Worm (Caenorhabditis elegans) whole organism, early embryonic: ENCODE data around the gene ZK550.6.
A peak's percentile ranks its signal among the peaks of the same experiment; 100 is the strongest.

Experiments
- B0310.2 ChIP-seq: sonication (generic microtip); optimal IDR thresholded peaks from 2 replicates; lab custom pipeline; 2016; ENCODE audit warnings: mild to moderate bottlenecking, missing genetic modification characterization, missing compliant biosample characterization
- F13C5.2 ChIP-seq: sonication (generic microtip); optimal IDR thresholded peaks from 2 replicates; lab custom pipeline; 2017; ENCODE audit warnings: mild to moderate bottlenecking, missing genetic modification characterization, inconsistent platforms, missing compliant biosample characterization
- aly-1 ChIP-seq: sonication (generic microtip); optimal IDR thresholded peaks from 2 replicates; lab custom pipeline; 2016; ENCODE audit warnings: missing genetic modification characterization, missing compliant biosample characterization
- ama-1 ChIP-seq: fragments of 150-350 bp; optimal IDR thresholded peaks from 2 replicates; lab custom pipeline; 2014
- ceh-13 ChIP-seq: fragments of 200-800 bp; sonication (Bioruptor generic); optimal IDR thresholded peaks from 2 replicates; lab custom pipeline; 2018; ENCODE audit warnings: mild to moderate bottlenecking, missing genetic modification characterization, missing compliant biosample characterization
- ceh-36 ChIP-seq: sonication (generic microtip); optimal IDR thresholded peaks from 2 replicates; lab custom pipeline; 2016; ENCODE audit warnings: missing genetic modification characterization, inconsistent platforms, missing compliant biosample characterization
- ets-7 ChIP-seq: sonication (generic microtip); optimal IDR thresholded peaks from 2 replicates; lab custom pipeline; 2016; ENCODE audit warnings: missing genotype, missing genetic modification characterization, missing compliant biosample characterization
- flt-1 ChIP-seq: fragments of 200-800 bp; sonication (Bioruptor generic); IDR thresholded peaks from 2 replicates; pipeline ENCODE4 v1.3.6; 2022; ENCODE audit warnings: missing genetic modification characterization, missing compliant biosample characterization
- hmbx-1 ChIP-seq: sonication (generic microtip); optimal IDR thresholded peaks from 2 replicates; lab custom pipeline; 2016; ENCODE audit warnings: mild to moderate bottlenecking, missing genetic modification characterization, missing compliant biosample characterization
- hmg-4 ChIP-seq: fragments of 200-800 bp; sonication (Bioruptor generic); optimal IDR thresholded peaks from 2 replicates; lab custom pipeline; 2018; ENCODE audit warnings: mild to moderate bottlenecking, missing genetic modification characterization, missing compliant biosample characterization
- hnd-1 ChIP-seq: sonication (generic microtip); optimal IDR thresholded peaks from 2 replicates; lab custom pipeline; 2016; ENCODE audit warnings: missing genetic modification characterization, missing compliant biosample characterization
- pes-1 ChIP-seq: fragments of 200-800 bp; sonication (Bioruptor generic); IDR thresholded peaks from 2 replicates; pipeline ENCODE4 v1.3.6; 2022; ENCODE audit warnings: missing genetic modification reagents, missing genetic modification characterization, missing compliant biosample characterization
- scrt-1 ChIP-seq: fragments of 200-800 bp; sonication (Bioruptor generic); IDR thresholded peaks from 2 replicates; pipeline ENCODE4 v1.3.6; 2022; ENCODE audit warnings: missing genetic modification characterization, missing compliant biosample characterization
- sea-1 ChIP-seq: fragments of 200-800 bp; sonication (Bioruptor generic); conservative IDR thresholded peaks from 2 replicates; pipeline ENCODE4 v1.3.6; 2022; ENCODE audit warnings: missing genetic modification characterization, missing compliant biosample characterization
- tbx-11 ChIP-seq: fragments of 200-800 bp; sonication (Bioruptor generic); IDR thresholded peaks from 2 replicates; pipeline ENCODE4 v1.3.6; 2022; ENCODE audit warnings: missing genetic modification characterization, missing compliant biosample characterization
- tbx-37 ChIP-seq: fragments of 200-800 bp; sonication (Bioruptor generic); conservative IDR thresholded peaks from 2 replicates; pipeline ENCODE4 v1.3.6; 2022; ENCODE audit warnings: missing genetic modification reagents, missing genetic modification characterization, missing compliant biosample characterization
- tra-4 ChIP-seq: sonication (generic microtip); optimal IDR thresholded peaks from 2 replicates; lab custom pipeline; 2017; ENCODE audit warnings: missing genetic modification characterization, missing compliant biosample characterization

Gene ZK550.6

ce11 chrIV:17280441-17280939, 18.2 kb upstream of the ZK550.6 start:
- TF ChIP-seq ets-7 (no peak), ceh-36 (tag; lab: Kevin White, UChicago) (no peak), hmbx-1 (tag; lab: Kevin White, UChicago) (no peak), pes-1 (GFP tag; lab: Robert Waterston, UW) (no peak), F13C5.2 (tag; lab: Kevin White, UChicago) (no peak), tra-4 (tag; lab: Kevin White, UChicago) (no peak), hmg-4 (no peak), ceh-13 (GFP tag; lab: Kevin White, UChicago) (no peak), tbx-11 (GFP tag; lab: Robert Waterston, UW) (no peak), sea-1 (GFP tag; lab: Robert Waterston, UW) (no peak), aly-1 (tag; lab: Kevin White, UChicago) (no peak), hnd-1 (tag; lab: Kevin White, UChicago) (no peak), scrt-1 (no peak), flt-1 (0 out of 2 replicates have a peak, but pooled peaks have one; percentile 4), ama-1 (lab: Kevin White, UChicago) (peak; percentile 85), B0310.2 (tag; lab: Kevin White, UChicago) (no peak)

- TF ChIP-seq tra-4 (tag; lab: Kevin White, UChicago) (no peak), flt-1 (no peak), ets-7 (no peak), F13C5.2 (tag; lab: Kevin White, UChicago) (no peak), sea-1 (GFP tag; lab: Robert Waterston, UW) (0 out of 2 replicates have a peak, but pooled peaks have one; percentile 52), ama-1 (lab: Kevin White, UChicago) (no peak), aly-1 (tag; lab: Kevin White, UChicago) (peak; percentile 34)
Observed at ce11 chrIV:17279592-17280440, 17.5 kb upstream of the ZK550.6 start.

- no peak for TF ChIP-seq ets-7
- no peak for TF ChIP-seq ceh-13 (GFP tag; lab: Kevin White, UChicago)
- TF ChIP-seq scrt-1: no peak
- TF ChIP-seq aly-1 (tag; lab: Kevin White, UChicago): no peak
- TF ChIP-seq hnd-1 (tag; lab: Kevin White, UChicago): no peak
- no peak for TF ChIP-seq hmg-4
- TF ChIP-seq hmbx-1 (tag; lab: Kevin White, UChicago): no peak
- no peak for TF ChIP-seq tbx-37 (GFP tag; lab: Robert Waterston, UW)
- no peak for TF ChIP-seq sea-1 (GFP tag; lab: Robert Waterston, UW)
- no peak for TF ChIP-seq B0310.2 (tag; lab: Kevin White, UChicago)
- no peak for TF ChIP-seq tra-4 (tag; lab: Kevin White, UChicago)
- no peak for TF ChIP-seq ceh-36 (tag; lab: Kevin White, UChicago)
- TF ChIP-seq tbx-11 (GFP tag; lab: Robert Waterston, UW): no peak
Observed at ce11 chrIV:17278861-17279591, 16.7 kb upstream of the ZK550.6 start, which contains the start of gene hsp-1. hsp-1 (plus strand) TSS chrIV:17278959.

ce11 chrIV:17278363-17278762, 16.1 kb upstream of the ZK550.6 start:
- TF ChIP-seq hmg-4: peak; percentile 89
- TF ChIP-seq tbx-37 (GFP tag; lab: Robert Waterston, UW): no peak
- no peak for TF ChIP-seq ets-7
- TF ChIP-seq ceh-36 (tag; lab: Kevin White, UChicago): peak; percentile 57
- no peak for TF ChIP-seq aly-1 (tag; lab: Kevin White, UChicago)
- no peak for TF ChIP-seq scrt-1
- TF ChIP-seq sea-1 (GFP tag; lab: Robert Waterston, UW): peak; percentile 83
- peak; percentile 96 for TF ChIP-seq F13C5.2 (tag; lab: Kevin White, UChicago)
- TF ChIP-seq hnd-1 (tag; lab: Kevin White, UChicago): peak; percentile 53
- TF ChIP-seq tbx-11 (GFP tag; lab: Robert Waterston, UW): no peak
- TF ChIP-seq hmbx-1 (tag; lab: Kevin White, UChicago): peak; percentile 69
- TF ChIP-seq flt-1: peak; percentile 67
- TF ChIP-seq ama-1 (lab: Kevin White, UChicago): no peak
- TF ChIP-seq tra-4 (tag; lab: Kevin White, UChicago): peak; percentile 73
- TF ChIP-seq ceh-13 (GFP tag; lab: Kevin White, UChicago): peak; percentile 65
- TF ChIP-seq pes-1 (GFP tag; lab: Robert Waterston, UW): peak; percentile 50; the same call in 1 of the 2 replicates
- TF ChIP-seq B0310.2 (tag; lab: Kevin White, UChicago): peak; percentile 55

ce11 chrIV:17277459-17278173, 15.3 kb upstream of the ZK550.6 start:
- no peak for TF ChIP-seq ceh-13 (GFP tag; lab: Kevin White, UChicago)
- peak; percentile 3 for TF ChIP-seq ama-1 (lab: Kevin White, UChicago)

ce11 chrIV:17276705-17277458, 14.6 kb upstream of the ZK550.6 start, which contains the start of gene clec-196:
clec-196 (plus strand) TSS chrIV:17276956.
- TF ChIP-seq flt-1 (no peak), ets-7 (no peak), ceh-13 (GFP tag; lab: Kevin White, UChicago) (no peak), pes-1 (GFP tag; lab: Robert Waterston, UW) (no peak), hmg-4 (no peak), F13C5.2 (tag; lab: Kevin White, UChicago) (no peak), B0310.2 (tag; lab: Kevin White, UChicago) (no peak), aly-1 (tag; lab: Kevin White, UChicago) (no peak), tbx-37 (GFP tag; lab: Robert Waterston, UW) (no peak), ama-1 (lab: Kevin White, UChicago) (no peak), tra-4 (tag; lab: Kevin White, UChicago) (no peak), scrt-1 (no peak), tbx-11 (GFP tag; lab: Robert Waterston, UW) (no peak), hmbx-1 (tag; lab: Kevin White, UChicago) (no peak), hnd-1 (tag; lab: Kevin White, UChicago) (no peak), ceh-36 (tag; lab: Kevin White, UChicago) (no peak), sea-1 (GFP tag; lab: Robert Waterston, UW) (no peak)
